Fruit fly (Drosophila melanogaster) whole organism, prepupa: ENCODE measurements around the gene MRP.
A peak's percentile ranks its signal among the peaks of the same experiment; 100 is the strongest.

Experiments
- Blimp-1 ChIP-seq: fragments of 200-800 bp; sonication (Bioruptor generic); optimal IDR thresholded peaks from 3 replicates; lab custom pipeline; 2017; ENCODE audit warnings: missing biosample characterization, missing genetic modification characterization, mild to moderate bottlenecking, moderate library complexity, missing genetic modification reagents
- CG10631 ChIP-seq: fragments of 200-800 bp; sonication (Bioruptor generic); optimal IDR thresholded peaks from 2 replicates; lab custom pipeline; 2016; ENCODE audit warnings: missing biosample characterization, missing genetic modification characterization
- CG10669 ChIP-seq: fragments of 200-800 bp; sonication (Bioruptor generic); optimal IDR thresholded peaks from 3 replicates; lab custom pipeline; 2018; ENCODE audit warnings: missing biosample characterization, mild to moderate bottlenecking, missing genetic modification characterization, moderate library complexity
- CG11294 ChIP-seq: fragments of 200-800 bp; sonication (Bioruptor generic); IDR thresholded peaks from 2 replicates; pipeline ENCODE4 v1.3.6; 2022; ENCODE audit warnings: missing biosample characterization, missing genetic modification characterization
- CG11762 ChIP-seq: fragments of 200-800 bp; sonication (Bioruptor generic); optimal IDR thresholded peaks from 3 replicates; lab custom pipeline; 2016; ENCODE audit warnings: missing biosample characterization, missing genetic modification characterization; ENCODE audit not compliant: insufficient read depth
- CG11902 ChIP-seq: fragments of 200-800 bp; sonication (Bioruptor generic); optimal IDR thresholded peaks from 3 replicates; lab custom pipeline; 2016; ENCODE audit warnings: missing biosample characterization, missing genetic modification characterization
- CG15336 ChIP-seq: fragments of 200-800 bp; sonication (Bioruptor generic); IDR thresholded peaks from 2 replicates; pipeline ENCODE4 v1.3.6; 2022; ENCODE audit warnings: missing biosample characterization, missing genetic modification characterization
- CG1621 ChIP-seq: fragments of 200-800 bp; sonication (Bioruptor generic); optimal IDR thresholded peaks from 3 replicates; lab custom pipeline; 2018; ENCODE audit warnings: missing biosample characterization, mild to moderate bottlenecking, missing genetic modification characterization
- CG16779 ChIP-seq: fragments of 200-800 bp; sonication (Bioruptor generic); optimal IDR thresholded peaks from 3 replicates; lab custom pipeline; 2017; ENCODE audit warnings: missing biosample characterization, mild to moderate bottlenecking, missing genetic modification characterization
- CG3032 ChIP-seq: fragments of 200-800 bp; optimal IDR thresholded peaks from 2 replicates; lab custom pipeline; 2019; ENCODE audit warnings: missing biosample characterization, mild to moderate bottlenecking, missing genetic modification characterization, moderate library complexity
- CG31627 ChIP-seq: fragments of 200-800 bp; sonication (Bioruptor generic); optimal IDR thresholded peaks from 3 replicates; lab custom pipeline; 2016; ENCODE audit warnings: missing biosample characterization, missing genetic modification characterization
- CG32006 ChIP-seq: fragments of 200-800 bp; sonication (Bioruptor generic); optimal IDR thresholded peaks from 3 replicates; lab custom pipeline; 2017; ENCODE audit warnings: missing biosample characterization, mild to moderate bottlenecking, missing genetic modification characterization
- CG34406 ChIP-seq: fragments of 200-800 bp; sonication (Bioruptor generic); optimal IDR thresholded peaks from 3 replicates; lab custom pipeline; 2016; ENCODE audit warnings: missing biosample characterization, missing genetic modification characterization
- CG3919 ChIP-seq: fragments of 200-800 bp; sonication (Bioruptor generic); optimal IDR thresholded peaks from 3 replicates; lab custom pipeline; 2016; ENCODE audit warnings: missing biosample characterization, missing genetic modification characterization
- CG6163 ChIP-seq: fragments of 200-800 bp; sonication (Bioruptor generic); IDR thresholded peaks from 3 replicates; pipeline ENCODE4 v1.3.6; 2022; ENCODE audit warnings: missing biosample characterization, missing genetic modification characterization
- CG6276 ChIP-seq: fragments of 200-800 bp; sonication (Bioruptor generic); optimal IDR thresholded peaks from 2 replicates; lab custom pipeline; 2017; ENCODE audit warnings: missing biosample characterization, mild to moderate bottlenecking, missing genetic modification characterization
- CG6792 ChIP-seq: fragments of 200-800 bp; sonication (Bioruptor generic); optimal IDR thresholded peaks from 3 replicates; lab custom pipeline; 2016; ENCODE audit warnings: missing biosample characterization, missing genetic modification characterization
- CG6808 ChIP-seq: fragments of 200-800 bp; sonication (Bioruptor generic); optimal IDR thresholded peaks from 3 replicates; lab custom pipeline; 2017; ENCODE audit warnings: missing biosample characterization, missing genetic modification characterization, mild to moderate bottlenecking, moderate library complexity, missing genetic modification reagents
- CG6854 ChIP-seq: fragments of 200-800 bp; sonication (Bioruptor generic); optimal IDR thresholded peaks from 2 replicates; lab custom pipeline; 2017; ENCODE audit warnings: missing biosample characterization, mild to moderate bottlenecking, missing genetic modification characterization
- CG7368 ChIP-seq: fragments of 200-800 bp; sonication (Bioruptor generic); optimal IDR thresholded peaks from 3 replicates; lab custom pipeline; 2016; ENCODE audit warnings: missing biosample characterization, missing genetic modification characterization
- CG8119 ChIP-seq: fragments of 200-800 bp; sonication (Bioruptor generic); IDR thresholded peaks from 3 replicates; pipeline ENCODE4 v1.3.6; 2022; ENCODE audit warnings: missing biosample characterization, missing genetic modification characterization
- CG8319 ChIP-seq: fragments of 200-800 bp; sonication (Bioruptor generic); optimal IDR thresholded peaks from 3 replicates; lab custom pipeline; 2016; ENCODE audit warnings: missing biosample characterization, missing genetic modification characterization
- CG9139 ChIP-seq: fragments of 200-800 bp; sonication (Bioruptor generic); optimal IDR thresholded peaks from 3 replicates; lab custom pipeline; 2017; ENCODE audit warnings: missing biosample characterization, mild to moderate bottlenecking, missing genetic modification characterization
- Eip75B ChIP-seq: fragments of 200-800 bp; sonication (Bioruptor generic); optimal IDR thresholded peaks from 3 replicates; lab custom pipeline; 2016; ENCODE audit warnings: missing biosample characterization, missing genetic modification characterization
- Eip78C ChIP-seq: fragments of 200-800 bp; sonication (Bioruptor generic); peaks from one replicate; lab custom pipeline; 2016; ENCODE audit warnings: missing biosample characterization, missing genetic modification characterization
- Eip93F ChIP-seq: fragments of 200-800 bp; sonication (Bioruptor generic); optimal IDR thresholded peaks from 2 replicates; lab custom pipeline; 2016; ENCODE audit warnings: missing biosample characterization, mild to moderate bottlenecking, missing genetic modification characterization
- Ets96B ChIP-seq: fragments of 200-800 bp; optimal IDR thresholded peaks from 2 replicates; lab custom pipeline; 2019; ENCODE audit warnings: missing biosample characterization, mild to moderate bottlenecking, missing genetic modification characterization, moderate library complexity
- Gug ChIP-seq: fragments of 200-800 bp; sonication (Bioruptor generic); IDR thresholded peaks from 2 replicates; pipeline ENCODE4 v1.3.6; 2022; ENCODE audit warnings: missing biosample characterization, missing genetic modification characterization
- Hr38 ChIP-seq: sonication (Bioruptor generic); optimal IDR thresholded peaks from 2 replicates; lab custom pipeline; 2016; ENCODE audit warnings: missing biosample characterization, missing genetic modification characterization
- Hr39 ChIP-seq: fragments of 200-800 bp; sonication (Bioruptor generic); optimal IDR thresholded peaks from 2 replicates; lab custom pipeline; 2016; ENCODE audit warnings: missing biosample characterization, missing genetic modification characterization
- Lpt ChIP-seq: fragments of 200-800 bp; sonication (Bioruptor generic); optimal IDR thresholded peaks from 3 replicates; lab custom pipeline; 2016; ENCODE audit warnings: missing biosample characterization, missing genetic modification characterization
- Met ChIP-seq: fragments of 200-800 bp; sonication (Bioruptor generic); optimal IDR thresholded peaks from 3 replicates; lab custom pipeline; 2016; ENCODE audit warnings: missing biosample characterization, missing genetic modification characterization
- OdsH ChIP-seq: fragments of 200-800 bp; sonication (Bioruptor generic); optimal IDR thresholded peaks from 3 replicates; lab custom pipeline; 2016; ENCODE audit warnings: missing biosample characterization, missing genetic modification characterization
- Smox ChIP-seq: fragments of 200-800 bp; sonication (Bioruptor generic); optimal IDR thresholded peaks from 3 replicates; lab custom pipeline; 2016; ENCODE audit warnings: missing biosample characterization, missing genetic modification characterization
- Sox102F ChIP-seq: fragments of 200-800 bp; sonication (Bioruptor generic); optimal IDR thresholded peaks from 2 replicates; lab custom pipeline; 2016; ENCODE audit warnings: missing biosample characterization, mild to moderate bottlenecking, missing genetic modification characterization
- achi ChIP-seq: fragments of 200-800 bp; sonication (Bioruptor generic); optimal IDR thresholded peaks from 3 replicates; lab custom pipeline; 2016; ENCODE audit warnings: missing biosample characterization, missing genetic modification characterization
- acj6 ChIP-seq: fragments of 200-800 bp; sonication (Bioruptor generic); optimal IDR thresholded peaks from 3 replicates; lab custom pipeline; 2016; ENCODE audit warnings: missing biosample characterization, missing genetic modification characterization
- cyc ChIP-seq: fragments of 200-800 bp; sonication (Bioruptor generic); optimal IDR thresholded peaks from 3 replicates; lab custom pipeline; 2016; ENCODE audit warnings: missing biosample characterization, missing genetic modification characterization
- dac ChIP-seq: fragments of 200-800 bp; sonication (Bioruptor generic); optimal IDR thresholded peaks from 2 replicates; lab custom pipeline; 2017; ENCODE audit warnings: missing biosample characterization, mild to moderate bottlenecking, missing genetic modification characterization
- dsx ChIP-seq: fragments of 200-800 bp; optimal IDR thresholded peaks from 3 replicates; lab custom pipeline; 2019; ENCODE audit warnings: missing biosample characterization, mild to moderate bottlenecking, missing genetic modification characterization, moderate library complexity; ENCODE audit not compliant: poor library complexity, severe bottlenecking
- eg ChIP-seq: fragments of 200-800 bp; sonication (Bioruptor generic); IDR thresholded peaks from 3 replicates; pipeline ENCODE4 v1.3.6; 2022; ENCODE audit warnings: missing biosample characterization, missing genetic modification characterization
- esn ChIP-seq: fragments of 200-800 bp; sonication (Bioruptor generic); optimal IDR thresholded peaks from 2 replicates; lab custom pipeline; 2016; ENCODE audit warnings: missing biosample characterization, mild to moderate bottlenecking, missing genetic modification characterization, moderate library complexity
- fd59A ChIP-seq: fragments of 200-800 bp; sonication (Bioruptor generic); optimal IDR thresholded peaks from 2 replicates; lab custom pipeline; 2017; ENCODE audit warnings: missing biosample characterization, mild to moderate bottlenecking, missing genetic modification characterization, missing genetic modification reagents
- fd85E ChIP-seq: fragments of 200-800 bp; sonication (Bioruptor generic); optimal IDR thresholded peaks from 3 replicates; lab custom pipeline; 2016; ENCODE audit warnings: missing biosample characterization, missing genetic modification characterization
- lz ChIP-seq: fragments of 200-800 bp; sonication (Bioruptor generic); optimal IDR thresholded peaks from 3 replicates; lab custom pipeline; 2016; ENCODE audit warnings: missing biosample characterization, missing genetic modification characterization
- net ChIP-seq: fragments of 200-800 bp; sonication (Bioruptor generic); optimal IDR thresholded peaks from 3 replicates; lab custom pipeline; 2016; ENCODE audit warnings: missing biosample characterization, missing genetic modification characterization
- pdm3 ChIP-seq: fragments of 200-800 bp; sonication (Bioruptor generic); optimal IDR thresholded peaks from 3 replicates; lab custom pipeline; 2016; ENCODE audit warnings: missing biosample characterization, missing genetic modification characterization
- salr ChIP-seq, 2 experiments: fragments of 200-800 bp; sonication (Bioruptor generic); optimal IDR thresholded peaks; 3 replicates each; lab custom pipeline; 2016 to 2018; ENCODE audit warnings: missing biosample characterization in 2 of 2, missing genetic modification characterization in 2 of 2, mild to moderate bottlenecking in 1 of 2
- spab ChIP-seq: fragments of 200-800 bp; sonication (Bioruptor generic); optimal IDR thresholded peaks from 2 replicates; lab custom pipeline; 2017; ENCODE audit warnings: missing biosample characterization, mild to moderate bottlenecking, missing genetic modification characterization, missing genetic modification reagents
- ss ChIP-seq, 2 experiments: fragments of 200-800 bp; sonication (Bioruptor generic); optimal IDR thresholded peaks; 2 replicates in 1 of 2; 3 replicates in 1 of 2; lab custom pipeline; 2017 to 2018; ENCODE audit warnings: mild to moderate bottlenecking in 2 of 2, missing biosample characterization in 2 of 2, missing genetic modification characterization in 2 of 2, moderate library complexity in 1 of 2
- svp ChIP-seq: fragments of 200-800 bp; sonication (Bioruptor generic); peaks from one replicate; lab custom pipeline; 2016; ENCODE audit warnings: missing biosample characterization, missing genetic modification characterization
- vri ChIP-seq: fragments of 200-800 bp; sonication (Bioruptor generic); optimal IDR thresholded peaks from 3 replicates; lab custom pipeline; 2016; ENCODE audit warnings: missing biosample characterization, mild to moderate bottlenecking, missing genetic modification characterization

The MRP gene

DNA sequence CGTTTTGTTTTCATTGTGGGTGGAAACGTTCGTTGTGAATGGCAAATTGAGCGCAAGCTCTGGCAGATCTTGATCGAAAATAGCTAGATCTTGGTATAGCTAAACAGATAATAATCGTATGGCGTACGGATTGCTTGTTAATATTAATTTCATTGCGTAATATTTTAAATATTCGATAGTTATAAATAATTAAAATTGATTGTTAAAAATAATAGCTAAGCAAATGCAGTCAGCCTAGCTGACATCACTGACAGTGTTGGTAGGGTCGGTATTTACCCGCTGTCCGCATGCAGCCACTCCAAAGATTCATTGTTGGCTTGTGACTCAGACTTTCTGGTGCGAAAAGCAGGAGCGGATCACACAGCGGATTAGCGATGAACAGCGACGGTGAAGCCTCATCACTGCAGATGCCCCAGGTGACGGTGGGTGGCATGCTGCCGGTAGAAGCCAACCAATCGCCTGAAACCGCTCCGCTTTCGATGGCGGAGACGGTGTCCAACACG is 14.4 kb upstream of the MRP start, which contains the start of the genes CG5776 and spict:
Gene CG5776 (minus strand): TSS at position 34 of the 503 bp plus-strand sequence.
Gene spict (plus strand): TSS at position 308 of the 503 bp plus-strand sequence.
- TF ChIP-seq achi (GFP tag; lab: Kevin White, UChicago) = peak; percentile 64
- TF ChIP-seq dac (GFP tag; lab: Kevin White, UChicago) = peak; percentile 66
- no peak for TF ChIP-seq Hr38
- TF ChIP-seq CG1621 (tag; lab: Kevin White, UChicago) = peak; percentile 48
- TF ChIP-seq CG10631 (GFP tag; lab: Kevin White, UChicago) = peak; percentile 79
- TF ChIP-seq CG8119 = peak; percentile 65
- peak; percentile 58 for TF ChIP-seq CG34406 (GFP tag; lab: Kevin White, UChicago)
- TF ChIP-seq CG7368 (GFP tag; lab: Kevin White, UChicago) = no peak
- peak; percentile 39 for TF ChIP-seq Eip93F
- peak; percentile 68 for TF ChIP-seq CG6854 (GFP tag; lab: Kevin White, UChicago)
- TF ChIP-seq dsx (GFP tag; lab: Kevin White, UChicago) = peak; percentile 64
- TF ChIP-seq acj6 (GFP tag; lab: Kevin White, UChicago) = peak; percentile 54
- no peak for TF ChIP-seq CG8319
- no peak for TF ChIP-seq CG6276
- peak; percentile 43 for TF ChIP-seq fd59A (GFP tag; lab: Kevin White, UChicago)
- TF ChIP-seq salr (GFP tag; optimal IDR thresholded peaks at IDR 0.05; lab: Kevin White, UChicago) = peak in 1 of 2 experiments; percentile 53
- TF ChIP-seq Ets96B = peak; percentile 68
- peak; percentile 69 for TF ChIP-seq lz (GFP tag; lab: Kevin White, UChicago)
- peak; percentile 71 for TF ChIP-seq esn (GFP tag; lab: Kevin White, UChicago)
- peak; percentile 69 for TF ChIP-seq CG3919 (GFP tag; lab: Kevin White, UChicago)
- no peak for TF ChIP-seq Lpt
- no peak for TF ChIP-seq net
- peak; percentile 60 for TF ChIP-seq Eip75B (GFP tag; lab: Kevin White, UChicago)
- peak; percentile 40 for TF ChIP-seq CG6808 (GFP tag; lab: Kevin White, UChicago)
- no peak for TF ChIP-seq CG10669 (GFP tag; lab: Kevin White, UChicago)
- no peak for TF ChIP-seq pdm3 (GFP tag; lab: Kevin White, UChicago)
- peak; percentile 84 for TF ChIP-seq CG32006
- peak; percentile 62 for TF ChIP-seq vri (GFP tag; lab: Kevin White, UChicago)
- TF ChIP-seq CG11294 (GFP tag; lab: Robert Waterston, UW) = peak; percentile 51; the same call in 1 of the 2 replicates
- TF ChIP-seq cyc (GFP tag; lab: Kevin White, UChicago) = peak; percentile 14
- TF ChIP-seq Smox = peak; percentile 57
- TF ChIP-seq CG6792 (GFP tag; lab: Kevin White, UChicago) = peak; percentile 47
- no peak for TF ChIP-seq spab (GFP tag; lab: Kevin White, UChicago)
- TF ChIP-seq CG15336 (GFP tag; lab: Robert Waterston, UW) = peak; percentile 70
- TF ChIP-seq Blimp-1 (GFP tag; lab: Kevin White, UChicago) = peak; percentile 55
- peak; percentile 48 for TF ChIP-seq Hr39
- TF ChIP-seq CG11762 (GFP tag; lab: Kevin White, UChicago) = no peak
- peak; percentile 87 for TF ChIP-seq svp
- peak; percentile 58; the same call in 1 of the 2 replicates for TF ChIP-seq Gug (GFP tag; lab: Robert Waterston, UW)
- peak; percentile 67 for TF ChIP-seq CG3032 (tag; lab: Kevin White, UChicago)
- no peak for TF ChIP-seq fd85E (GFP tag; lab: Kevin White, UChicago)
- peak; percentile 42 to 66 for TF ChIP-seq ss (GFP tag; optimal IDR thresholded peaks at IDR 0.05; lab: Kevin White, UChicago)
- TF ChIP-seq CG16779 (tag; lab: Kevin White, UChicago) = no peak
- peak; percentile 73 for TF ChIP-seq CG11902 (GFP tag; lab: Kevin White, UChicago)
- TF ChIP-seq OdsH (GFP tag; lab: Kevin White, UChicago) = peak; percentile 71
- peak; percentile 47 for TF ChIP-seq CG31627
- no peak; the same call in none of the 3 replicates for TF ChIP-seq eg (GFP tag; lab: Robert Waterston, UW)
- TF ChIP-seq CG6163 = peak; percentile 80
- TF ChIP-seq Eip78C (GFP tag; lab: Kevin White, UChicago) = peak; percentile 75
- no peak for TF ChIP-seq Sox102F (GFP tag; lab: Kevin White, UChicago)
- peak; percentile 66 for TF ChIP-seq Met (GFP tag; lab: Kevin White, UChicago)
- no peak for TF ChIP-seq CG9139 (GFP tag; lab: Kevin White, UChicago)
